Fruit fly (Drosophila melanogaster): ENCODE results near the gene Orct.

Orct gene

DNA sequence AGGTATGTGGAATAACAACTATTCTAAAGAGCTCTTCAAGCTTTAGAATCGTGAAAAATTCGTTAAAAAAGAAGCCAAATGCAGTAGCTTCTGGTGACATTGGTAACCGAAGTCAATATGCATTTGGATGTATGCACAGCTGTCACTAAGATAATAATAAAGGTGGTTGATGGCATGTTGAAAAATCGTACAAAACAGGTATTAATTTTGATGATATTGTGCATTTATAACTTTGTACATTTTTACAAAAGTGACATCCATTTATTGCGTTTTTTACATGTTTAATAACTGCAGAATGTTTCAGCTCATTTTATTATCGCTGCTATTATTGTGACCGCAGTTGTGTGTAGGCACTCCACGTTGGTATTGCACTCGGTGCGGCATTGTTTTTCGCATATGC, 25.5 kb downstream of the Orct start (continued):
- TF ChIP-seq gsb-n (tag; optimal IDR thresholded peaks at IDR 0.05) (peak; percentile 8), CG15514 (GFP tag; optimal IDR thresholded peaks at IDR 0.05) (no peak), hkb (optimal IDR thresholded peaks at IDR 0.05) (no peak), hkb (GFP tag; IDR thresholded peaks at IDR 0.05) (peak; percentile 38), HHEX (GFP tag; optimal IDR thresholded peaks at IDR 0.05) (peak; percentile 36), NC2β (GFP tag; optimal IDR thresholded peaks at IDR 0.05) (no peak), Nf-YA (GFP tag; IDR thresholded peaks at IDR 0.05) (0 out of 2 replicates have a peak, but pooled peaks have one; percentile 22), cato (GFP tag; optimal IDR thresholded peaks at IDR 0.05; ENCODE audit: borderline replicate concordance) (no peak), CG4617 (GFP tag; optimal IDR thresholded peaks at IDR 0.05; ENCODE audit: borderline replicate concordance) (no peak), Sox100B (GFP tag; optimal IDR thresholded peaks at IDR 0.05) (peak; percentile 30), fd64A (GFP tag; optimal IDR thresholded peaks at IDR 0.05) (peak; percentile 27), Xrp1 (GFP tag; IDR thresholded peaks at IDR 0.05) (peak; percentile 45), grn (GFP tag; optimal IDR thresholded peaks at IDR 0.05) (no peak), unc-4 (GFP tag; IDR thresholded peaks at IDR 0.05; ENCODE audit: partially characterized antibody) (no peak), CG2199 (GFP tag; IDR thresholded peaks at IDR 0.05) (no peak), CG11696 (GFP tag; IDR thresholded peaks at IDR 0.05) (peak; percentile 66), CG4707 (GFP tag; optimal IDR thresholded peaks at IDR 0.05) (peak; percentile 30), tio (GFP tag; optimal IDR thresholded peaks at IDR 0.05) (no peak), slbo (GFP tag; IDR thresholded peaks at IDR 0.05) (no peak), CG14014 (GFP tag; IDR thresholded peaks at IDR 0.05) (peak; percentile 10; the same call in 1 of the 2 replicates), Awh (GFP tag; IDR thresholded peaks at IDR 0.05) (peak; percentile 67; the same call in 1 of the 2 replicates), CG4360 (GFP tag; IDR thresholded peaks at IDR 0.05) (0 out of 2 replicates have a peak, but pooled peaks have one; percentile 30), HLH3B (GFP tag; IDR thresholded peaks at IDR 0.05) (peak; percentile 15; the same call in 1 of the 2 replicates), CG2116 (GFP tag; optimal IDR thresholded peaks at IDR 0.05) (no peak), lov (optimal IDR thresholded peaks at IDR 0.05) (no peak), lov (GFP tag; IDR thresholded peaks at IDR 0.05) (0 out of 3 replicates have a peak, but pooled peaks have one; percentile 17), CG4424 (GFP tag; optimal IDR thresholded peaks at IDR 0.05) (peak; percentile 2), Blimp-1 (GFP tag; optimal IDR thresholded peaks at IDR 0.05) (peak; percentile 38), CG5953 (GFP tag; IDR thresholded peaks at IDR 0.05) (0 out of 2 replicates have a peak, but pooled peaks have one; percentile 45), CG10431 (GFP tag; optimal IDR thresholded peaks at IDR 0.05) (peak; percentile 25), unpg (GFP tag; optimal IDR thresholded peaks at IDR 0.05) (peak; percentile 5)

dm6 chr3R:24303060-24303459, 27.0 kb downstream of the Orct start:
- peak; percentile 9 for TF ChIP-seq slou (GFP tag; optimal IDR thresholded peaks at IDR 0.05)
- TF ChIP-seq CG1792 (GFP tag; optimal IDR thresholded peaks at IDR 0.05) = no peak
- peak; percentile 49; the same call in 1 of the 2 replicates for TF ChIP-seq CG14441 (GFP tag; IDR thresholded peaks at IDR 0.05)
- no peak for TF ChIP-seq hkb (optimal IDR thresholded peaks at IDR 0.05)
- peak; percentile 52; the same call in 1 of the 2 replicates for TF ChIP-seq hkb (GFP tag; IDR thresholded peaks at IDR 0.05)
- TF ChIP-seq z (GFP tag; IDR thresholded peaks at IDR 0.05) = no peak
- no peak for TF ChIP-seq CG11696 (GFP tag; IDR thresholded peaks at IDR 0.05)
- TF ChIP-seq Oli (tag; optimal IDR thresholded peaks at IDR 0.05) = peak; percentile 6
- TF ChIP-seq CG12391 (tag; optimal IDR thresholded peaks at IDR 0.05) = peak; percentile 7
- peak; percentile 23 for TF ChIP-seq CG30403 (GFP tag; optimal IDR thresholded peaks at IDR 0.05)
- TF ChIP-seq tgo (GFP tag; IDR thresholded peaks at IDR 0.05) = peak; percentile 41; the same call in 1 of the 3 replicates
- no peak for TF ChIP-seq CG8924 (tag; optimal IDR thresholded peaks at IDR 0.05)
- TF ChIP-seq CG5245 (GFP tag; optimal IDR thresholded peaks at IDR 0.05) = no peak
- peak; percentile 36; the same call in 1 of the 2 replicates for TF ChIP-seq Ptx1 (GFP tag; IDR thresholded peaks at IDR 0.05)
- no peak for TF ChIP-seq CG17359 (tag; optimal IDR thresholded peaks at IDR 0.05)
- 0 out of 2 replicates have a peak, but pooled peaks have one; percentile 11 for TF ChIP-seq Atf6 (GFP tag; IDR thresholded peaks at IDR 0.05)
- TF ChIP-seq slbo (GFP tag; IDR thresholded peaks at IDR 0.05) = peak; percentile 54
- peak; percentile 30; the same call in 1 of the 2 replicates for TF ChIP-seq vvl (GFP tag; IDR thresholded peaks at IDR 0.05)
- no peak for TF ChIP-seq her (GFP tag; optimal IDR thresholded peaks at IDR 0.05)
- TF ChIP-seq Hey (tag; optimal IDR thresholded peaks at IDR 0.05) = no peak
- peak; percentile 11 for TF ChIP-seq phol (tag; optimal IDR thresholded peaks at IDR 0.05)
- TF ChIP-seq row (GFP tag; IDR thresholded peaks at IDR 0.05) = peak; percentile 56; the same call in 2 of the 3 replicates
- no peak for TF ChIP-seq CG3407 (GFP tag; optimal IDR thresholded peaks at IDR 0.05)
- TF ChIP-seq CG17328 (GFP tag; IDR thresholded peaks at IDR 0.05) = no peak
